Worm (Caenorhabditis elegans) whole organism, L2 larva: ENCODE results near the gene H10E21.1.

Source experiments
- R02D3.7 ChIP-seq: fragments of 150-350 bp; optimal IDR thresholded peaks from 2 replicates; lab custom pipeline; 2014; ENCODE audit warnings: missing biosample characterization, missing genetic modification characterization
- Y55F3AM.14 ChIP-seq: fragments of 200-800 bp; sonication (Bioruptor generic); optimal IDR thresholded peaks from 2 replicates; lab custom pipeline; 2018; ENCODE audit warnings: mild to moderate bottlenecking, missing genetic modification characterization, missing compliant biosample characterization
- alr-1 ChIP-seq: fragments of 150-350 bp; optimal IDR thresholded peaks from 2 replicates; lab custom pipeline; 2014; ENCODE audit warnings: missing biosample characterization, missing genetic modification characterization
- ceh-82 ChIP-seq: fragments of 150-350 bp; optimal IDR thresholded peaks from 2 replicates; lab custom pipeline; 2014; ENCODE audit warnings: missing biosample characterization, missing genetic modification characterization
- dmd-4 ChIP-seq: sonication (generic microtip); optimal IDR thresholded peaks from 2 replicates; lab custom pipeline; 2017; ENCODE audit warnings: missing biosample characterization, missing genetic modification characterization
- elt-3 ChIP-seq: sonication (generic microtip); optimal IDR thresholded peaks from 2 replicates; lab custom pipeline; 2017; ENCODE audit warnings: missing biosample characterization, missing genetic modification characterization
- fos-1 ChIP-seq: fragments of 150-350 bp; optimal IDR thresholded peaks from 2 replicates; lab custom pipeline; 2014; ENCODE audit warnings: missing biosample characterization, missing genetic modification characterization
- gmeb-1 ChIP-seq: fragments of 150-350 bp; optimal IDR thresholded peaks from 2 replicates; lab custom pipeline; 2014; ENCODE audit warnings: missing biosample characterization, missing genetic modification characterization
- lin-11 ChIP-seq: fragments of 150-350 bp; sonication (generic microtip); optimal IDR thresholded peaks from 2 replicates; lab custom pipeline; 2014; ENCODE audit warnings: missing biosample characterization, missing genetic modification characterization, inconsistent platforms, mixed read lengths
- mab-5 ChIP-seq: fragments of 150-350 bp; optimal IDR thresholded peaks from 2 replicates; lab custom pipeline; 2014; ENCODE audit warnings: missing biosample characterization, missing genetic modification characterization
- mbf-1 ChIP-seq: sonication (generic microtip); optimal IDR thresholded peaks from 2 replicates; lab custom pipeline; 2017; ENCODE audit warnings: missing biosample characterization, missing genetic modification characterization
- mdl-1 ChIP-seq, 2 experiments: fragments of 150-350 bp in 1 of 2; sonication (generic microtip) in 1 of 2; optimal IDR thresholded peaks; 2 replicates each; lab custom pipeline; 2017; ENCODE audit warnings: missing biosample characterization in 2 of 2, missing genetic modification characterization in 2 of 2
- nhr-10 ChIP-seq: sonication (generic microtip); optimal IDR thresholded peaks from 2 replicates; lab custom pipeline; 2017; ENCODE audit warnings: missing biosample characterization, missing genetic modification characterization
- nhr-129 ChIP-seq: fragments of 150-350 bp; optimal IDR thresholded peaks from 2 replicates; lab custom pipeline; 2014; ENCODE audit warnings: missing biosample characterization, missing genetic modification characterization
- nhr-21 ChIP-seq: fragments of 150-350 bp; optimal IDR thresholded peaks from 2 replicates; lab custom pipeline; 2014; ENCODE audit warnings: missing biosample characterization, missing genetic modification characterization
- nhr-237 ChIP-seq: fragments of 150-350 bp; optimal IDR thresholded peaks from 2 replicates; lab custom pipeline; 2014; ENCODE audit warnings: missing biosample characterization, missing genetic modification characterization
- nhr-25 ChIP-seq: fragments of 150-350 bp; sonication (generic microtip); optimal IDR thresholded peaks from 3 replicates; lab custom pipeline; 2014; ENCODE audit warnings: missing biosample characterization, missing genetic modification characterization
- sem-4 ChIP-seq: fragments of 150-350 bp; optimal IDR thresholded peaks from 2 replicates; lab custom pipeline; 2014; ENCODE audit warnings: missing biosample characterization, missing genetic modification reagents, missing genetic modification characterization
- skn-1 ChIP-seq: sonication (generic microtip); optimal IDR thresholded peaks from 2 replicates; lab custom pipeline; 2017; ENCODE audit warnings: missing biosample characterization, missing genetic modification characterization
- sma-3 ChIP-seq: sonication (generic microtip); optimal IDR thresholded peaks from 2 replicates; lab custom pipeline; 2016; ENCODE audit warnings: missing genetic modification reagents, missing genetic modification characterization, missing compliant biosample characterization
- sma-9 ChIP-seq, 2 experiments: fragments of 150-350 bp in 1 of 2; sonication (generic microtip) in 1 of 2; optimal IDR thresholded peaks; 2 replicates each; lab custom pipeline; 2014 to 2016; ENCODE audit warnings: missing genetic modification characterization in 2 of 2, mild to moderate bottlenecking in 1 of 2, missing biosample characterization in 1 of 2, missing compliant biosample characterization in 1 of 2, missing genetic modification reagents in 1 of 2, moderate library complexity in 1 of 2
- unc-39 ChIP-seq: fragments of 150-350 bp; optimal IDR thresholded peaks from 2 replicates; lab custom pipeline; 2014; ENCODE audit warnings: missing biosample characterization, missing genetic modification characterization
- unc-55 ChIP-seq: fragments of 150-350 bp; sonication (generic microtip); optimal IDR thresholded peaks from 3 replicates; lab custom pipeline; 2014; ENCODE audit warnings: missing biosample characterization, missing genetic modification reagents, missing genetic modification characterization
- unc-62 ChIP-seq: fragments of 150-350 bp; optimal IDR thresholded peaks from 2 replicates; lab custom pipeline; 2014; ENCODE audit warnings: missing biosample characterization, missing genetic modification reagents, missing genetic modification characterization
- ztf-1 ChIP-seq: fragments of 200-800 bp; sonication (Bioruptor generic); conservative IDR thresholded peaks from 2 replicates; pipeline ENCODE4 v1.3.6; 2022; ENCODE audit warnings: missing genetic modification characterization, missing compliant biosample characterization
- ztf-11 ChIP-seq: sonication (generic microtip); optimal IDR thresholded peaks from 2 replicates; lab custom pipeline; 2017; ENCODE audit warnings: missing biosample characterization, missing genetic modification characterization
- ztf-4 ChIP-seq: fragments of 150-350 bp; optimal IDR thresholded peaks from 2 replicates; lab custom pipeline; 2014; ENCODE audit warnings: missing biosample characterization, missing genetic modification characterization

Gene H10E21.1

ce11 chrIII:41484-41883 lies 25.9 kb downstream of the H10E21.1 start:
- TF ChIP-seq nhr-237 (tag; lab: Kevin White, UChicago): no peak
- TF ChIP-seq unc-62 (GFP tag; lab: Kevin White, UChicago): no peak
- no peak for TF ChIP-seq skn-1
- no peak for TF ChIP-seq dmd-4
- TF ChIP-seq Y55F3AM.14: no peak
- no peak for TF ChIP-seq R02D3.7 (tag; lab: Kevin White, UChicago)
- TF ChIP-seq ceh-82 (tag; lab: Kevin White, UChicago): no peak
- TF ChIP-seq, all 48 proteins: peak for 0

ce11 chrIII:42725-43124 lies 27.2 kb downstream of the H10E21.1 start:
- TF ChIP-seq nhr-25 (tag; lab: Kevin White, UChicago): no peak

ce11 chrIII:48329-48728 lies 32.8 kb downstream of the H10E21.1 start:
- TF ChIP-seq nhr-10 (tag; lab: Kevin White, UChicago) (no peak), elt-3 (tag; lab: Kevin White, UChicago) (no peak), lin-11 (tag; lab: Kevin White, UChicago) (no peak), mbf-1 (no peak), ztf-11 (tag; lab: Kevin White, UChicago) (no peak), unc-62 (GFP tag; lab: Kevin White, UChicago) (no peak), unc-55 (GFP tag; lab: Kevin White, UChicago) (no peak), sma-9 (GFP tag; optimal IDR thresholded peaks at IDR 0.05; lab: Kevin White, UChicago) (no peak), sma-9 (tag; optimal IDR thresholded peaks at IDR 0.05; lab: Kevin White, UChicago) (no peak)

ce11 chrIII:49064-49463 lies 33.5 kb downstream of the H10E21.1 start:
- no peak for TF ChIP-seq ztf-1
- no peak for TF ChIP-seq skn-1
- TF ChIP-seq nhr-21 (tag; lab: Kevin White, UChicago): no peak
- no peak for TF ChIP-seq unc-39 (tag; lab: Kevin White, UChicago)
- TF ChIP-seq fos-1 (tag; lab: Kevin White, UChicago): no peak
- no peak for TF ChIP-seq nhr-237 (tag; lab: Kevin White, UChicago)
- no peak for TF ChIP-seq sem-4
- no peak for TF ChIP-seq unc-55 (GFP tag; lab: Kevin White, UChicago)
- TF ChIP-seq lin-11 (tag; lab: Kevin White, UChicago): no peak
- TF ChIP-seq nhr-10 (tag; lab: Kevin White, UChicago): no peak
- no peak for TF ChIP-seq nhr-129 (tag; lab: Kevin White, UChicago)

ce11 chrIII:50418-50817 lies 34.8 kb downstream of the H10E21.1 start:
- TF ChIP-seq fos-1 (tag; lab: Kevin White, UChicago) (no peak), unc-55 (GFP tag; lab: Kevin White, UChicago) (no peak)

- TF ChIP-seq skn-1: no peak
- TF ChIP-seq ztf-1: no peak
- no peak for TF ChIP-seq mab-5 (tag; lab: Kevin White, UChicago)
These were observed 36.0 kb downstream of the H10E21.1 start for ce11 chrIII:51622-52021.

- TF ChIP-seq fos-1 (tag; lab: Kevin White, UChicago): no peak
These were observed 38.1 kb downstream of the H10E21.1 start for ce11 chrIII:53696-54095.

- TF ChIP-seq ztf-1 (no peak), sma-3 (GFP tag; lab: Kevin White, UChicago) (no peak), lin-11 (tag; lab: Kevin White, UChicago) (no peak), mdl-1 (tag; optimal IDR thresholded peaks at IDR 0.05; lab: Kevin White, UChicago) (no peak), mab-5 (tag; lab: Kevin White, UChicago) (no peak), gmeb-1 (no peak), sem-4 (no peak), alr-1 (no peak), ztf-4 (no peak), fos-1 (tag; lab: Kevin White, UChicago) (no peak), nhr-25 (tag; lab: Kevin White, UChicago) (no peak)
These were observed 45.5 kb downstream of the H10E21.1 start, which contains the start of gene btb-5 for ce11 chrIII:61045-61444. btb-5 (minus strand) TSS chrIII:61145.
